Worm (Caenorhabditis elegans) whole organism, midembryonic: ENCODE measurements around the gene pmp-3.
A peak's percentile ranks its signal among the peaks of the same experiment; 100 is the strongest.

Source experiments
- T22C8.4 ChIP-seq: fragments of 200-800 bp; sonication (Bioruptor generic); IDR thresholded peaks from 2 replicates; pipeline ENCODE4 v1.3.6; 2022; ENCODE audit warnings: missing genetic modification characterization, missing compliant biosample characterization
- cog-1 ChIP-seq: sonication (generic microtip); optimal IDR thresholded peaks from 2 replicates; lab custom pipeline; 2016; ENCODE audit warnings: missing genetic modification characterization, missing compliant biosample characterization
- flt-1 ChIP-seq: fragments of 200-800 bp; sonication (Bioruptor generic); IDR thresholded peaks from 2 replicates; pipeline ENCODE4 v1.3.6; 2022; ENCODE audit warnings: missing genetic modification characterization, missing compliant biosample characterization
- klf-2 ChIP-seq: fragments of 200-800 bp; sonication (Bioruptor generic); conservative IDR thresholded peaks from 2 replicates; pipeline ENCODE4 v1.3.6; 2022; ENCODE audit warnings: missing genetic modification reagents, missing genetic modification characterization, missing compliant biosample characterization
- med-1 ChIP-seq: sonication (generic microtip); optimal IDR thresholded peaks from 2 replicates; lab custom pipeline; 2017; ENCODE audit warnings: missing genetic modification characterization, mild to moderate bottlenecking, missing compliant biosample characterization, antibody characterized with exemption, missing genetic modification reagents; ENCODE audit not compliant: insufficient read depth
- ref-1 ChIP-seq: fragments of 200-800 bp; sonication (Bioruptor generic); conservative IDR thresholded peaks from 2 replicates; pipeline ENCODE4 v1.3.6; 2022; ENCODE audit warnings: missing genetic modification reagents, missing genetic modification characterization, missing compliant biosample characterization
- tab-1 ChIP-seq: fragments of 200-800 bp; sonication (Bioruptor generic); IDR thresholded peaks from 2 replicates; pipeline ENCODE4 v1.3.6; 2022; ENCODE audit warnings: missing genetic modification characterization, missing compliant biosample characterization
- ztf-23 ChIP-seq: fragments of 200-800 bp; sonication (Bioruptor generic); IDR thresholded peaks from 2 replicates; pipeline ENCODE4 v1.3.6; 2022; ENCODE audit warnings: missing genetic modification reagents, missing genetic modification characterization, missing compliant biosample characterization
- ztf-29 ChIP-seq: fragments of 200-800 bp; sonication (Bioruptor generic); IDR thresholded peaks from 2 replicates; pipeline ENCODE4 v1.3.6; 2022; ENCODE audit warnings: missing genetic modification reagents, missing genetic modification characterization, missing compliant biosample characterization

pmp-3 gene

DNA sequence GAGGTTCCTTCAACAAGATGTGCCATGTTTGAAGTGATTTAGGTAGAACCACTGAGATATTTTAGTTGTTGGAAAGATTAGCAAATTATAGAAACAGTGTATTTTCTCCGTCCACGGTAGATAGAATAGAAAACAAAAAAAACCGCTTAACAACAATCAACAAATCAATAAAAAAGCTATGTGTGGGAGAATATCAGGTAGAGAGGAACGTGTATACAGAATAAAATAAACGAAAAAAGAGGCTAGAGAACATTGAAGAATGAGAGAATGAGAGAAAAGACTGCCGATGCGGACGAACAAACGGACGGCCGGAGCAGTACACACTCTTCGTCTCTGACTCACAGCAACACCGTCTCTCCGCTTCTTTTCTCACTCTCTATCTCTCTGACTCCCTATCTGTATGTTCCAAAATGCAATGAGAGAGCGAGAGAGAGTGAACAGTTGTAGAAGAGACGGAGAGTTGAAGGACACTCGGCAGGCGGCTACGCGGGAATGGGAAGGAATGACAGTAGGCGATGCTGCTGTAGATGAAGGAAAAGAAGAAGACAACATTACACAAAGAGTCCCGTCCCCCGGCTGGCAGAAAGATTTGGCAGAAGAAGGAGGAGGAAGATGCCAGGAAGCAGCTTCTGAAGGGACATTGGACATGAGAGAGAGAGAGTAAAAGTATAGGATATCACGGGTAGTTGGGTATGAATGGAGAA is 50.2 kb downstream of the pmp-3 start, which contains the start of gene unc-112:
Gene unc-112 (minus strand): TSS at position 51 of the 704 bp plus-strand sequence.
- TF ChIP-seq klf-2 (GFP tag; lab: Robert Waterston, UW) (0 out of 2 replicates have a peak, but pooled peaks have one; percentile 38), ztf-23 (peak; percentile 66; the same call in 1 of the 2 replicates), med-1 (GFP tag; lab: Kevin White, UChicago) (no peak), ztf-29 (GFP tag; lab: Robert Waterston, UW) (0 out of 2 replicates have a peak, but pooled peaks have one; percentile 31), ref-1 (no peak), flt-1 (GFP tag; lab: Robert Waterston, UW) (0 out of 2 replicates have a peak, but pooled peaks have one; percentile 11), cog-1 (tag; lab: Kevin White, UChicago) (peak; percentile 92), tab-1 (GFP tag; lab: Robert Waterston, UW) (no peak), T22C8.4 (GFP tag; lab: Robert Waterston, UW) (no peak)

DNA sequence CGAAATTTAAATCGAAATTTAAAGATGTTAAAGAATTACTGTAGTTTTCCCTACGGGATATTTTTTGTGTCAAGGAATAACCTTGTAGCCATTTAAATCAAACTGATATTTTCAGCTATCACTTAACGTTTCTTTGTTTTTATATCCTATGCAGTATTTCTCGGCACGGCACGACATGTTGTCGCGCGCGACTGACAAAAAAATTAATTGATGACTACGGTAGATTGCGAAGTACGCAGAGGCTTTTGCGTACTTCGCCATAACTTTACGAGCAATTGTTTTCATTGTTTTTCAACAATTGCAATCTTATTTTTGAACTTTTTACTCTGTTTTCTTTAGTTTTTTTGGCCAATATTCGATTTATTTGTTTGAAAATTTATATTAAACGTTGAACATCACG is 51.5 kb downstream of the pmp-3 start:
- TF ChIP-seq cog-1 (tag; lab: Kevin White, UChicago) (no peak), T22C8.4 (GFP tag; lab: Robert Waterston, UW) (no peak), ztf-23 (no peak), med-1 (GFP tag; lab: Kevin White, UChicago) (no peak)

DNA sequence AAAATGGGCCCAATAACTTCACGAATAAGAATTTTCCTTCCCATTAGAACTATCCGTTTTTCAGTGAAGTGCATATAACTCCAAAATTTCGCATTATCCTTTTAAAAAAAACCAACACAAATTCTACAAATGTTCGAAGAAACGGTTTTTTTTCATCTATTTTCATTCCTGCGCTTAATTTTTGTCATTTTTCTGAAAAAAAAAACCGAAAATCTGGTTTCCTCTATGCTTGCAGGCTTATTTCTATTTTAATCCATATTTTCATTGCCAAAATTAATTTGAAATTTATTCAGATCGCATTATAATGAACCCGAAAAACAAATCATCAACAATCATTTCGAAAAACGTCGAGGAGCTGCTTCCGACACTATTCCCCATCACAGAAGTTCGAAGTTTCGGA is 52.1 kb downstream of the pmp-3 start, which contains the start of gene set-5:
Gene set-5 (plus strand): TSS at position 301 of the 400 bp plus-strand sequence.
- TF ChIP-seq klf-2 (GFP tag; lab: Robert Waterston, UW) (no peak), T22C8.4 (GFP tag; lab: Robert Waterston, UW) (no peak), ref-1 (no peak), cog-1 (tag; lab: Kevin White, UChicago) (no peak), ztf-23 (no peak), flt-1 (GFP tag; lab: Robert Waterston, UW) (no peak), tab-1 (GFP tag; lab: Robert Waterston, UW) (no peak), ztf-29 (GFP tag; lab: Robert Waterston, UW) (no peak), med-1 (GFP tag; lab: Kevin White, UChicago) (no peak)
